Worm (Caenorhabditis elegans) whole organism, late embryonic: ENCODE measurements around the gene him-17.
A peak's percentile ranks its signal among the peaks of the same experiment; 100 is the strongest.

Source experiments
- F13H6.1 ChIP-seq: sonication (generic microtip); optimal IDR thresholded peaks from 2 replicates; lab custom pipeline; 2016; ENCODE audit warnings: missing genetic modification characterization, missing compliant biosample characterization
- T23F11.4 ChIP-seq: fragments of 200-800 bp; sonication (Bioruptor generic); optimal IDR thresholded peaks from 2 replicates; lab custom pipeline; 2018; ENCODE audit warnings: mild to moderate bottlenecking, missing genetic modification characterization, missing compliant biosample characterization
- ahr-1 ChIP-seq: sonication (generic microtip); optimal IDR thresholded peaks from 2 replicates; lab custom pipeline; 2016; ENCODE audit warnings: missing genetic modification characterization, missing compliant biosample characterization
- ceh-18 ChIP-seq: sonication (generic microtip); optimal IDR thresholded peaks from 2 replicates; lab custom pipeline; 2016; ENCODE audit warnings: missing genetic modification characterization, missing compliant biosample characterization
- ceh-2 ChIP-seq: sonication (generic microtip); optimal IDR thresholded peaks from 2 replicates; lab custom pipeline; 2016; ENCODE audit warnings: missing genotype, missing genetic modification characterization, missing compliant biosample characterization
- ceh-24 ChIP-seq: sonication (generic microtip); optimal IDR thresholded peaks from 2 replicates; lab custom pipeline; 2016; ENCODE audit warnings: mild to moderate bottlenecking, missing genetic modification characterization, missing compliant biosample characterization
- ceh-30 ChIP-seq: fragments of 150-350 bp; optimal IDR thresholded peaks from 2 replicates; lab custom pipeline; 2014; ENCODE audit warnings: missing biosample characterization, missing genetic modification characterization
- ceh-31 ChIP-seq: sonication (generic microtip); optimal IDR thresholded peaks from 2 replicates; lab custom pipeline; 2016; ENCODE audit warnings: missing genetic modification characterization, missing compliant biosample characterization
- ceh-34 ChIP-seq: sonication (generic microtip); optimal IDR thresholded peaks from 2 replicates; lab custom pipeline; 2016; ENCODE audit warnings: mild to moderate bottlenecking, missing genetic modification characterization, missing compliant biosample characterization
- ceh-45 ChIP-seq: fragments of 200-800 bp; sonication (Bioruptor generic); IDR thresholded peaks from 2 replicates; pipeline ENCODE4 v1.3.6; 2022; ENCODE audit warnings: missing genetic modification reagents, missing genetic modification characterization, missing compliant biosample characterization
- ceh-48 ChIP-seq: sonication (generic microtip); optimal IDR thresholded peaks from 2 replicates; lab custom pipeline; 2016; ENCODE audit warnings: missing genetic modification characterization, inconsistent platforms, missing compliant biosample characterization
- ceh-6 ChIP-seq: fragments of 200-800 bp; sonication (Bioruptor generic); optimal IDR thresholded peaks from 2 replicates; lab custom pipeline; 2018; ENCODE audit warnings: mild to moderate bottlenecking, missing genetic modification characterization, missing compliant biosample characterization
- dmd-4 ChIP-seq: sonication (generic microtip); optimal IDR thresholded peaks from 2 replicates; lab custom pipeline; 2016; ENCODE audit warnings: borderline replicate concordance, missing genetic modification characterization, missing compliant biosample characterization
- dve-1 ChIP-seq: sonication (generic microtip); optimal IDR thresholded peaks from 2 replicates; lab custom pipeline; 2017; ENCODE audit warnings: antibody characterized with exemption, mild to moderate bottlenecking, missing genetic modification characterization, missing compliant biosample characterization
- elt-2 ChIP-seq: sonication (generic microtip); optimal IDR thresholded peaks from 2 replicates; lab custom pipeline; 2016; ENCODE audit warnings: missing genetic modification reagents, missing genetic modification characterization, missing compliant biosample characterization
- ets-4 ChIP-seq: sonication (generic microtip); optimal IDR thresholded peaks from 2 replicates; lab custom pipeline; 2016; ENCODE audit warnings: missing genetic modification characterization, missing compliant biosample characterization
- fax-1 ChIP-seq: sonication (generic microtip); optimal IDR thresholded peaks from 2 replicates; lab custom pipeline; 2016; ENCODE audit warnings: missing genotype, missing genetic modification characterization, missing compliant biosample characterization
- fkh-10 ChIP-seq: fragments of 150-350 bp; optimal IDR thresholded peaks from 2 replicates; lab custom pipeline; 2014; ENCODE audit warnings: missing biosample characterization, missing genetic modification reagents, missing genetic modification characterization
- fkh-6 ChIP-seq: sonication (generic microtip); optimal IDR thresholded peaks from 2 replicates; lab custom pipeline; 2016; ENCODE audit warnings: missing genetic modification characterization, missing compliant biosample characterization
- hlh-30 ChIP-seq: sonication (generic microtip); optimal IDR thresholded peaks from 2 replicates; lab custom pipeline; 2017; ENCODE audit warnings: antibody characterized with exemption, missing genetic modification characterization, missing compliant biosample characterization; ENCODE audit not compliant: insufficient read depth
- hlh-8 ChIP-seq: sonication (generic microtip); optimal IDR thresholded peaks from 2 replicates; lab custom pipeline; 2016; ENCODE audit warnings: missing genotype, missing genetic modification characterization, missing compliant biosample characterization
- lim-6 ChIP-seq: sonication (generic microtip); optimal IDR thresholded peaks from 2 replicates; lab custom pipeline; 2016; ENCODE audit warnings: missing genetic modification characterization, missing compliant biosample characterization
- nfya-1 ChIP-seq: sonication (generic microtip); optimal IDR thresholded peaks from 2 replicates; lab custom pipeline; 2017; ENCODE audit warnings: missing genetic modification characterization, mild to moderate bottlenecking, missing compliant biosample characterization, antibody characterized with exemption, moderate library complexity
- nhr-232 ChIP-seq: sonication (generic microtip); optimal IDR thresholded peaks from 2 replicates; lab custom pipeline; 2016; ENCODE audit warnings: missing genetic modification characterization, missing compliant biosample characterization
- odd-2 ChIP-seq: sonication (generic microtip); optimal IDR thresholded peaks from 2 replicates; lab custom pipeline; 2017; ENCODE audit warnings: antibody characterized with exemption, mild to moderate bottlenecking, missing genetic modification characterization, missing compliant biosample characterization
- pat-9 ChIP-seq: fragments of 200-800 bp; sonication (Bioruptor generic); optimal IDR thresholded peaks from 2 replicates; lab custom pipeline; 2018; ENCODE audit warnings: mild to moderate bottlenecking, missing genetic modification characterization, moderate library complexity, missing compliant biosample characterization
- pha-4 ChIP-seq: fragments of 150-350 bp; optimal IDR thresholded peaks from 2 replicates; lab custom pipeline; 2018; ENCODE audit warnings: missing biosample characterization, missing genetic modification reagents, missing genetic modification characterization
- rnt-1 ChIP-seq: sonication (generic microtip); optimal IDR thresholded peaks from 2 replicates; lab custom pipeline; 2016; ENCODE audit warnings: missing genetic modification characterization, missing compliant biosample characterization
- sox-2 ChIP-seq: fragments of 200-800 bp; sonication (Bioruptor generic); IDR thresholded peaks from 2 replicates; pipeline ENCODE4 v1.3.6; 2022; ENCODE audit warnings: missing genetic modification reagents, missing genetic modification characterization, missing compliant biosample characterization
- sox-4 ChIP-seq: sonication (generic microtip); optimal IDR thresholded peaks from 2 replicates; lab custom pipeline; 2017; ENCODE audit warnings: mild to moderate bottlenecking, missing genetic modification characterization, inconsistent platforms, missing compliant biosample characterization
- syd-9 ChIP-seq: sonication (generic microtip); optimal IDR thresholded peaks from 2 replicates; lab custom pipeline; 2016; ENCODE audit warnings: mild to moderate bottlenecking, missing genetic modification characterization, moderate library complexity, missing compliant biosample characterization
- tbx-2 ChIP-seq: sonication (generic microtip); optimal IDR thresholded peaks from 2 replicates; lab custom pipeline; 2016; ENCODE audit warnings: missing genetic modification characterization, missing compliant biosample characterization
- tbx-7 ChIP-seq: sonication (generic microtip); optimal IDR thresholded peaks from 2 replicates; lab custom pipeline; 2016; ENCODE audit warnings: missing genotype, missing genetic modification characterization, missing compliant biosample characterization
- unc-42 ChIP-seq: sonication (generic microtip); optimal IDR thresholded peaks from 2 replicates; lab custom pipeline; 2016; ENCODE audit warnings: missing genotype, missing genetic modification characterization, missing compliant biosample characterization
- unc-55 ChIP-seq: sonication (generic microtip); optimal IDR thresholded peaks from 2 replicates; lab custom pipeline; 2017; ENCODE audit warnings: missing biosample characterization, missing genetic modification reagents, missing genetic modification characterization
- unc-86 ChIP-seq: sonication (generic microtip); optimal IDR thresholded peaks from 2 replicates; lab custom pipeline; 2016; ENCODE audit warnings: missing genetic modification characterization, missing compliant biosample characterization
- zip-5 ChIP-seq: sonication (generic microtip); optimal IDR thresholded peaks from 2 replicates; lab custom pipeline; 2016; ENCODE audit warnings: missing genetic modification characterization, missing compliant biosample characterization
- ztf-16 ChIP-seq: sonication (generic microtip); optimal IDR thresholded peaks from 2 replicates; lab custom pipeline; 2017; ENCODE audit warnings: missing genetic modification characterization, missing compliant biosample characterization

him-17 gene

DNA sequence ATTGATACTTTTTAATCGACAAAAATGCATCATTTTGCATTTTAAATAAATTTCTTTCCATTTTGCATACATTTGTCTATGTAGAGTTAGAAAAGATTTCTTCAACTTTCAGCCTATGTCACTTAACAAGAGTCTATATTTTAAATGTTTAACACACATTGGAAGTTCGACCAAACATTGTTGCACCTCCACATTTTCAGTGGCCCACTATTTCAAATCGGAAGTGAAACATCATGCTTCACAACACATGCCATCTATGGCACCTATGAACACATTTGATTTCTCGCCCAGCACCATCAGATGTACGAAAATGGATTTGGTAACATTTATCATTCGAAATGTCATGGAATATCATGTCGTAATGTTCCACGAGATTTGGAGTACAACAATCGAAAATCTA lies 37.8 kb upstream of the him-17 start, which contains the start of gene dhc-3:
Gene dhc-3, plus strand, starts transcription at position 301 of the 400 bp plus-strand sequence.
- no peak for TF ChIP-seq hlh-8 (tag; lab: Kevin White, UChicago)
- no peak for TF ChIP-seq unc-42 (tag; lab: Kevin White, UChicago)
- TF ChIP-seq ceh-30 (tag; lab: Kevin White, UChicago) = no peak
- no peak for TF ChIP-seq unc-55 (GFP tag; lab: Kevin White, UChicago)
- no peak for TF ChIP-seq fax-1 (tag; lab: Kevin White, UChicago)
- no peak for TF ChIP-seq sox-2 (GFP tag; lab: Robert Waterston, UW)
- TF ChIP-seq, all 69 proteins: peak for 0

DNA sequence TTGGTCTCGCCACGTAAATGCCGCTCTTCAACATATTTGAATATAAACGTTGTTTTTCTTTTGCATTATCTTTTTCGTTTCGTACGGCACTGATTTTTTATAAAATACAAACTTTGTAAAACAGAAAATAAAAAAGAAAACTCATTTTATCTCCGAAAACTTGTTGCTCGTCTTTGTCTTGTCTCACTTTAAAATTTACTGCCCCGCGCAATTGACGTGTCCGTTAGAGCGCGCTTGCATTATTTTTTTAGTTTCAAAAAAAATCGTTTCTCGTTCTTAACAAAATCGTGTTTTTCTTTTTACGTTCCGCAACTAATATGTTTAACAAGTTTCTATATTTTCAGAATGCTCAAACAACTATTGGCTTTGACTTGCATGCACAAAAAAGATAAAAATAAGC lies 23.9 kb upstream of the him-17 start, which contains the start of gene noca-1:
Gene noca-1, plus strand, starts transcription at position 345 of the 400 bp plus-strand sequence.
- TF ChIP-seq ceh-30 (tag; lab: Kevin White, UChicago) (no peak), tbx-7 (no peak), rnt-1 (tag; lab: Kevin White, UChicago) (no peak), unc-86 (no peak), nhr-232 (tag; lab: Kevin White, UChicago) (no peak), ztf-16 (tag; lab: Kevin White, UChicago) (no peak), dmd-4 (tag; lab: Kevin White, UChicago) (no peak), nfya-1 (tag; lab: Kevin White, UChicago) (no peak), F13H6.1 (tag; lab: Kevin White, UChicago) (no peak), fkh-10 (GFP tag; lab: Kevin White, UChicago) (no peak), odd-2 (tag; lab: Kevin White, UChicago) (no peak), elt-2 (no peak), ceh-45 (no peak), dve-1 (tag; lab: Kevin White, UChicago) (no peak)

DNA sequence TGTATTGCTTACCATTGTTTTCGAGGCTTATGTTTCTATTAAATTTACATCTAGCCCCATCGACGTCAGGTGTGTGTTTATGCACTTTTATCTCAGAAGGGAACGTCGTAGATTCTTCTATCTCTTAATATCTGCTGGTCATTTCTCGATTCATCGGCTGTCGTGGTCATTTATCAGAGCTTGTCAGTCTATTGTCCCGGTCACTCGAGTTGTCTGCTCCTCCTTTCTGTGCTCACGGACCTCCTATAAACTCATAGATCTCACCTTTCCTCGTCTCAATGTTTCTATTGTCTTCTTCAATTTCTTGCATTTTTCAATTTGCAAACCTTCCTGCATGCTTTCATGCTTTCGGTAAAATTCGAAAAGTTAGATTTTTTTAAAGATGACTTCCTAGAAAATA lies 22.3 kb upstream of the him-17 start:
- TF ChIP-seq zip-5 (tag; lab: Kevin White, UChicago) = no peak
- peak; percentile 82 for TF ChIP-seq unc-55 (GFP tag; lab: Kevin White, UChicago)

DNA sequence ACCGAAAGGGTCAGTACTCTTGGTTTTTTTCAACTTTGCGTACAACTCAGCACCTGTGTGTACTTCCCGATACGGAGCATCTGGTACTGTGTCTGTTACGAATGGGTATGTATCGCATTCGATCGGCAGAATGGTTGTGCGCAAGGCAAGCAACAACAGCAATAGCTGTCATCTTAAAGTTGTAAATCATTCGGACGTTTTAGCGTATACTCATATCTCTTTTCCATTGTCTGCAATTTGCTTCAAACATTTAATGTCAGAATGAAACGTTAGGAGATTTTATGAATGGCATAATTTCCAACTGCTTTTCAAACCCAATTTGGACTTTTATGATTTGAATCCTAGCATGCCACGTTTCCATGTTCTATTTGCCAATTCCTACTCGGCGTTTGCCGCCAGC lies 19.4 kb upstream of the him-17 start:
- TF ChIP-seq unc-55 (GFP tag; lab: Kevin White, UChicago) (peak; percentile 72), ceh-18 (tag; lab: Kevin White, UChicago) (no peak)

DNA sequence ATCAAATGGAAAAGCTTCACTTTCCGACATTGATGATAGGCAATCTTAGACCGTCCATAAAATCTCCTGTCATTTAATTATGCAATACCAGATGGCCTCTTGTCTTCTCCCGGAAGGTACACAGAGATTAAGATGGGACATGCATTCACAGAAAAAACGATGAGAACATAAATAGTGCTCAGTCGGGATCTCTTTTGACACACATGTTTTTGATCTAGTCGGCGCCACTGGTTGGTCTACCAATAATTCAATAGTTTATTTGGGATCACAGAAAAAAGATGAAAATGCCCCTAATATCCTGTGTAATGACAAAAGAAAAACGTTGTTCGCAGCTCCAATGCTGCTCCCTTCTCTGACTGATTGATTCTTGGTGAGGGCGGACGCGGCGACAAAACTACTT lies 15.5 kb upstream of the him-17 start:
- no peak for TF ChIP-seq ets-4 (tag; lab: Kevin White, UChicago)
- no peak for TF ChIP-seq nhr-232 (tag; lab: Kevin White, UChicago)
- TF ChIP-seq ceh-31 (tag; lab: Kevin White, UChicago) = no peak
- TF ChIP-seq ceh-30 (tag; lab: Kevin White, UChicago) = no peak
- no peak for TF ChIP-seq ahr-1 (tag; lab: Kevin White, UChicago)
- TF ChIP-seq ceh-6 (GFP tag; lab: Kevin White, UChicago) = no peak

DNA sequence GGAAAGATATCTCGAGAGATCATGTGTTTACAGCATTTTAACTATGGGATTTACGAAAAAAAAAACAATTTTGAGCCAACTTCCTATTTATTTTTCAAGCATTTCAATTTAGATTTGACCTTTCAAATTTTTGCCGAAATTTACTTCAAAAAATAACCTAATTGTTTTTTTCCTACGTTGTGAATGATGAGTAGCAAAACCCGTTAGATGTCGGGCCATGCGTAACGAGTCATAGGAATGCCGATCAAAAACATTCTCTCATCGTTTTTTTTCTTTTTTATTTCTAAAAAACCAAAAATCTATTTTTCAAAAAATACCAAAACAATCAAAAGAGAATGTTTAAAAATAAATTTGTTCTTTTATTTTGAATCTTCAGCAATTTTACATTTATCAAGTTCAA lies 13.6 kb upstream of the him-17 start:
- TF ChIP-seq ceh-24 (tag; lab: Kevin White, UChicago) (no peak), ceh-34 (no peak), T23F11.4 (no peak), ahr-1 (tag; lab: Kevin White, UChicago) (no peak), ceh-48 (tag; lab: Kevin White, UChicago) (no peak), pha-4 (tag; lab: Kevin White, UChicago) (no peak), rnt-1 (tag; lab: Kevin White, UChicago) (no peak), syd-9 (tag; lab: Kevin White, UChicago) (no peak), lim-6 (tag; lab: Kevin White, UChicago) (no peak), elt-2 (no peak), hlh-30 (tag; lab: Kevin White, UChicago) (no peak), ceh-2 (tag; lab: Kevin White, UChicago) (no peak), tbx-2 (no peak), fax-1 (tag; lab: Kevin White, UChicago) (no peak), pat-9 (tag; lab: Kevin White, UChicago) (no peak), hlh-8 (tag; lab: Kevin White, UChicago) (no peak), sox-2 (GFP tag; lab: Robert Waterston, UW) (no peak), fkh-6 (tag; lab: Kevin White, UChicago) (no peak), sox-4 (tag; lab: Kevin White, UChicago) (no peak), ets-4 (tag; lab: Kevin White, UChicago) (no peak)
- TF ChIP-seq, all 69 proteins: peak for 0
